Fruit fly (Drosophila melanogaster): ENCODE data around the gene Or85b.

dm6 chr3R:8482881-8483280, 28.3 kb downstream of the Or85b start:
- TF ChIP-seq net (GFP tag; optimal IDR thresholded peaks at IDR 0.05) (no peak), CG1621 (tag; optimal IDR thresholded peaks at IDR 0.05) (peak; percentile 10), Blimp-1 (GFP tag; optimal IDR thresholded peaks at IDR 0.05) (no peak), Hr39 (GFP tag; optimal IDR thresholded peaks at IDR 0.05) (no peak), fd59A (GFP tag; optimal IDR thresholded peaks at IDR 0.05) (no peak), CG6854 (GFP tag; optimal IDR thresholded peaks at IDR 0.05) (no peak), esn (GFP tag; optimal IDR thresholded peaks at IDR 0.05) (no peak), Ets96B (tag; optimal IDR thresholded peaks at IDR 0.05) (peak; percentile 37), Lpt (GFP tag; optimal IDR thresholded peaks at IDR 0.05) (no peak), achi (GFP tag; optimal IDR thresholded peaks at IDR 0.05) (peak; percentile 15), Sox15 (GFP tag; optimal IDR thresholded peaks at IDR 0.05) (no peak), CG8632 (GFP tag; optimal IDR thresholded peaks at IDR 0.05) (no peak), CG15336 (GFP tag; IDR thresholded peaks at IDR 0.05) (0 out of 2 replicates have a peak, but pooled peaks have one; percentile 17), topi (GFP tag; optimal IDR thresholded peaks at IDR 0.05) (no peak)

Data from whole organism, prepupa.